Worm (Caenorhabditis elegans): Measurements from ENCODE around the gene cgt-3.
"Not testable (repeated sequence)": the region's sequence is repeated elsewhere in the genome, so short reads cannot be mapped to it uniquely, and the experiment has no call there.

The cgt-3 gene

DNA sequence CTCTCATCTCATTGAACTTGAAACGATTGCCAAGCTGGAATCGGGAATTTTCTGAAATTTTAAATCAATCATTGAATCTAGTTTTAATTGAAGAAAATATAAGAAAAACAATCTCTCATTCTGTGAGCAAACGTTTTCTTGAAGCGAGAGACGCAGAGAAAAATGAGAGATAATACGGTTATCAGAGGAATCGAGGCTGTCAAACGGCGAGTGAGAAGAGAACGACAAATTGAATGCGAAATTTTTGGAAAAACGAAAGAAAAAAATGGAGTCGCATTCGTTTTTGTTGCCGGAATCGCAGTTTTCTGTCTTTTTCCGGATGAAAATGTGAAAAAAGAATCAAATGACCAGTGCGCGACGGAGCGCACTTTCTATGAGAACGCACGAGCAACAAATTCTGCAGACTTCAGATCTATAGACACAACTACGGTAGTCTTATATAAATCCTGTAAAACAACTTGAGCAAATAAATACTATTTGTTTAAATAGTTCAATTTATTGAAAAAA lies 37.5 kb upstream of the cgt-3 start, which contains the start of gene tex-2 (continued):
- TF ChIP-seq unc-62 (GFP tag; optimal IDR thresholded peaks at IDR 0.05) = no peak
- no peak for TF ChIP-seq hmg-20 (GFP tag; IDR thresholded peaks at IDR 0.05)
- TF ChIP-seq chd-7 (tag; optimal IDR thresholded peaks at IDR 0.05) = no peak
- TF ChIP-seq hsf-1 (GFP tag; IDR thresholded peaks at IDR 0.05) = no peak
- TF ChIP-seq F55B11.4 (tag; optimal IDR thresholded peaks at IDR 0.05; ENCODE audit: borderline replicate concordance, insufficient read depth) = no peak
- TF ChIP-seq tbp1 (GFP tag; optimal IDR thresholded peaks at IDR 0.05) = peak; percentile 11
- TF ChIP-seq K11D2.4 (GFP tag; IDR thresholded peaks at IDR 0.05) = no peak
- peak; percentile 70; the same call in 1 of the 2 replicates for TF ChIP-seq hmg-1.2 (GFP tag; IDR thresholded peaks at IDR 0.05)
- TF ChIP-seq mcd-1 (GFP tag; IDR thresholded peaks at IDR 0.05) = peak; percentile 85
- no peak for TF ChIP-seq pha-4 (tag; optimal IDR thresholded peaks at IDR 0.05)

DNA sequence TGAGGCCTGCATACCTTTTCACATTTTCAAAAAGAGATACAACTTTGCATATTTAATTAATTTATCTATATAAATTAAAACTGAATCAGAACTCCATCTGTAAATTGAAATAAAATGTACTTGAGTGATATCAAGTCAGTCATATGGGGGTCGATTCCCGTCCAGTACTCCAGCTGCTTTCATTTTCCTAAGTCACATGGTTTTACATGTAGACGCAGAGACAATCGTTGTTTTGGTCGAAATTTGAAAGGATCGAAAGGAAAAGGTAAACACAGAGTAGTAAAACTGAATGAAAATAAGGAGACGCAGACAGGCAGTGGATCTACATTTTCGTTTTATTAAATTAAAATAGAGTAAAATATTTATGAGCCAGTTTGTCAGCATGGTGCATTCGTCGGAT lies 37.0 kb upstream of the cgt-3 start:
- no peak for TF ChIP-seq attf-3 (GFP tag; conservative IDR thresholded peaks at IDR 0.05)
- TF ChIP-seq pha-4 (tag; optimal IDR thresholded peaks at IDR 0.05) = peak; percentile 26

DNA sequence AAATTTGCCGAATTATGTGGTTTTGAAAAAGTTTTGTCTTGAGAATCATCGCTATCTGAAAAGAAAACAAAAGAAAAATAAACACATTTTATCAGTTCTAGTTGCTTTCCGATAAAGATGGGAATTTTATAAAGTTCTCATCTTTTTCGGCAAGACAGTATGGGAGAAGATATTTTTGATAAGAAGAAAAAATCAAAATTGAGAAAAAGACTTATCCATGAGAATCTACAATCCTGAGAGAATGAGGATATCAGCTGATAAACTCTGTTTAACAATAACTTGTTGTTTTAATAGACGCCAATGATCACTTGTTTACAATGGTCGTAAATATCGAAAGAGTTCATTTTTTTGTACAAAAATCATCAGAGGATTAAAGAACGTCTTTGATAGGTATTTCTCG lies 35.1 kb upstream of the cgt-3 start, which contains the start of gene F55C12.6:
Gene F55C12.6 (minus strand): TSS at position 101 of the 400 bp plus-strand sequence.
- TF ChIP-seq nhr-120 (GFP tag; IDR thresholded peaks at IDR 0.05) (no peak), egrh-3 (GFP tag; IDR thresholded peaks at IDR 0.05) (no peak), ets-4 (GFP tag; optimal IDR thresholded peaks at IDR 0.05) (no peak), ztf-3 (GFP tag; optimal IDR thresholded peaks at IDR 0.05) (no peak), repo-1 (tag; optimal IDR thresholded peaks at IDR 0.05) (no peak), let-607 (tag; optimal IDR thresholded peaks at IDR 0.05) (no peak), cebp-1 (GFP tag; IDR thresholded peaks at IDR 0.05) (no peak), cebp-1 (tag; optimal IDR thresholded peaks at IDR 0.05) (no peak), ztf-26 (tag; optimal IDR thresholded peaks at IDR 0.05) (no peak), lin-26 (GFP tag; IDR thresholded peaks at IDR 0.05) (no peak), hmg-20 (GFP tag; IDR thresholded peaks at IDR 0.05) (no peak), bed-1 (GFP tag; IDR thresholded peaks at IDR 0.05) (no peak), tbx-9 (tag; optimal IDR thresholded peaks at IDR 0.05; ENCODE audit: borderline replicate concordance) (no peak), F39B2.1 (GFP tag; IDR thresholded peaks at IDR 0.05) (no peak), F23B12.7 (tag; optimal IDR thresholded peaks at IDR 0.05; ENCODE audit: insufficient read depth) (no peak)

- TF ChIP-seq ets-4 (GFP tag; optimal IDR thresholded peaks at IDR 0.05); mxl-1 (tag; optimal IDR thresholded peaks at IDR 0.05); sdz-38 (tag; optimal IDR thresholded peaks at IDR 0.05): not testable (repeated sequence)
Measured at ce11 chrII:5876511-5876910, 34.6 kb upstream of the cgt-3 start, which contains the start of gene F55C12.2. TSS of gene F55C12.2 (plus strand) at chrII:5876811.

DNA sequence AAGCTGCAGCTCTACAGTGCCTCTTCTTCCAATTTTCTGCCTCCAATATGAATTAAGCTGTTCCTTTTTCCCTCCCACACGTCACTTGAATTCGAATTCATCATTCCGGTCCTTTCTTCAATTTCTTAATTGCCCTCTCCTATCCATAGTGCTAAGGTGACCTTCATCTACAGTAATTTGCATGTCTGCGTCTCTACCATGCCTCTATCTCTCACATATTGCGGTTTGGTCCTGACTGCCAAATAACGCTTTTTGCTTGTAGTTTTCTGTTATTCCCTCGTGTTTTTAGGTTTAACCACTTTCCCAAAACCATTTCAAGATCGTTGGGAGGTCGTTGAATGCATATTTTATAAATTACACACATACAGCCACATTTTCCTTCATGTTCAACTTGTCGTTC lies 30.4 kb upstream of the cgt-3 start:
- TF ChIP-seq ceh-100 (GFP tag; IDR thresholded peaks at IDR 0.05) (no peak), ccch-3 (GFP tag; optimal IDR thresholded peaks at IDR 0.05) (no peak), nhr-80 (tag; optimal IDR thresholded peaks at IDR 0.05) (no peak), lin-26 (GFP tag; IDR thresholded peaks at IDR 0.05) (0 out of 2 replicates have a peak, but pooled peaks have one; percentile 25), sdz-38 (tag; optimal IDR thresholded peaks at IDR 0.05) (no peak), rpc-1 (optimal IDR thresholded peaks at IDR 0.05) (no peak), rpc-1 (tag; optimal IDR thresholded peaks at IDR 0.05) (no peak), unc-130 (GFP tag; optimal IDR thresholded peaks at IDR 0.05) (no peak), bed-2 (GFP tag; IDR thresholded peaks at IDR 0.05) (no peak), bed-1 (GFP tag; IDR thresholded peaks at IDR 0.05) (no peak)
